Fruit fly (Drosophila melanogaster) whole organism, prepupa: Measurements from ENCODE around the gene Atg6.

Experiments
- Blimp-1 ChIP-seq: fragments of 200-800 bp; sonication (Bioruptor generic); optimal IDR thresholded peaks from 3 replicates; lab custom pipeline; 2017; ENCODE audit warnings: missing biosample characterization, missing genetic modification characterization, mild to moderate bottlenecking, moderate library complexity, missing genetic modification reagents
- CG10669 ChIP-seq: fragments of 200-800 bp; sonication (Bioruptor generic); optimal IDR thresholded peaks from 3 replicates; lab custom pipeline; 2018; ENCODE audit warnings: missing biosample characterization, mild to moderate bottlenecking, missing genetic modification characterization, moderate library complexity
- CG11294 ChIP-seq: fragments of 200-800 bp; sonication (Bioruptor generic); IDR thresholded peaks from 2 replicates; pipeline ENCODE4 v1.3.6; 2022; ENCODE audit warnings: missing biosample characterization, missing genetic modification characterization
- CG11762 ChIP-seq: fragments of 200-800 bp; sonication (Bioruptor generic); optimal IDR thresholded peaks from 3 replicates; lab custom pipeline; 2016; ENCODE audit warnings: missing biosample characterization, missing genetic modification characterization; ENCODE audit not compliant: insufficient read depth
- CG1621 ChIP-seq: fragments of 200-800 bp; sonication (Bioruptor generic); optimal IDR thresholded peaks from 3 replicates; lab custom pipeline; 2018; ENCODE audit warnings: missing biosample characterization, mild to moderate bottlenecking, missing genetic modification characterization
- CG3032 ChIP-seq: fragments of 200-800 bp; optimal IDR thresholded peaks from 2 replicates; lab custom pipeline; 2019; ENCODE audit warnings: missing biosample characterization, mild to moderate bottlenecking, missing genetic modification characterization, moderate library complexity
- CG31627 ChIP-seq: fragments of 200-800 bp; sonication (Bioruptor generic); optimal IDR thresholded peaks from 3 replicates; lab custom pipeline; 2016; ENCODE audit warnings: missing biosample characterization, missing genetic modification characterization
- CG34406 ChIP-seq: fragments of 200-800 bp; sonication (Bioruptor generic); optimal IDR thresholded peaks from 3 replicates; lab custom pipeline; 2016; ENCODE audit warnings: missing biosample characterization, missing genetic modification characterization
- CG3919 ChIP-seq: fragments of 200-800 bp; sonication (Bioruptor generic); optimal IDR thresholded peaks from 3 replicates; lab custom pipeline; 2016; ENCODE audit warnings: missing biosample characterization, missing genetic modification characterization
- CG6163 ChIP-seq: fragments of 200-800 bp; sonication (Bioruptor generic); IDR thresholded peaks from 3 replicates; pipeline ENCODE4 v1.3.6; 2022; ENCODE audit warnings: missing biosample characterization, missing genetic modification characterization
- CG6276 ChIP-seq: fragments of 200-800 bp; sonication (Bioruptor generic); optimal IDR thresholded peaks from 2 replicates; lab custom pipeline; 2017; ENCODE audit warnings: missing biosample characterization, mild to moderate bottlenecking, missing genetic modification characterization
- CG6792 ChIP-seq: fragments of 200-800 bp; sonication (Bioruptor generic); optimal IDR thresholded peaks from 3 replicates; lab custom pipeline; 2016; ENCODE audit warnings: missing biosample characterization, missing genetic modification characterization
- CG6808 ChIP-seq: fragments of 200-800 bp; sonication (Bioruptor generic); optimal IDR thresholded peaks from 3 replicates; lab custom pipeline; 2017; ENCODE audit warnings: missing biosample characterization, missing genetic modification characterization, mild to moderate bottlenecking, moderate library complexity, missing genetic modification reagents
- CG6854 ChIP-seq: fragments of 200-800 bp; sonication (Bioruptor generic); optimal IDR thresholded peaks from 2 replicates; lab custom pipeline; 2017; ENCODE audit warnings: missing biosample characterization, mild to moderate bottlenecking, missing genetic modification characterization
- CG7368 ChIP-seq: fragments of 200-800 bp; sonication (Bioruptor generic); optimal IDR thresholded peaks from 3 replicates; lab custom pipeline; 2016; ENCODE audit warnings: missing biosample characterization, missing genetic modification characterization
- CG8119 ChIP-seq: fragments of 200-800 bp; sonication (Bioruptor generic); IDR thresholded peaks from 3 replicates; pipeline ENCODE4 v1.3.6; 2022; ENCODE audit warnings: missing biosample characterization, missing genetic modification characterization
- CG8319 ChIP-seq: fragments of 200-800 bp; sonication (Bioruptor generic); optimal IDR thresholded peaks from 3 replicates; lab custom pipeline; 2016; ENCODE audit warnings: missing biosample characterization, missing genetic modification characterization
- CG8632 ChIP-seq: fragments of 200-800 bp; sonication (Bioruptor generic); optimal IDR thresholded peaks from 3 replicates; lab custom pipeline; 2016; ENCODE audit warnings: missing biosample characterization, missing genetic modification characterization
- CG9139 ChIP-seq: fragments of 200-800 bp; sonication (Bioruptor generic); optimal IDR thresholded peaks from 3 replicates; lab custom pipeline; 2017; ENCODE audit warnings: missing biosample characterization, mild to moderate bottlenecking, missing genetic modification characterization
- Eip75B ChIP-seq: fragments of 200-800 bp; sonication (Bioruptor generic); optimal IDR thresholded peaks from 3 replicates; lab custom pipeline; 2016; ENCODE audit warnings: missing biosample characterization, missing genetic modification characterization
- Eip78C ChIP-seq: fragments of 200-800 bp; sonication (Bioruptor generic); peaks from one replicate; lab custom pipeline; 2016; ENCODE audit warnings: missing biosample characterization, missing genetic modification characterization
- Eip93F ChIP-seq: fragments of 200-800 bp; sonication (Bioruptor generic); optimal IDR thresholded peaks from 2 replicates; lab custom pipeline; 2016; ENCODE audit warnings: missing biosample characterization, mild to moderate bottlenecking, missing genetic modification characterization
- Ets21C ChIP-seq: fragments of 200-800 bp; sonication (Bioruptor generic); optimal IDR thresholded peaks from 3 replicates; lab custom pipeline; 2016; ENCODE audit warnings: missing biosample characterization, missing genetic modification characterization
- Ets96B ChIP-seq: fragments of 200-800 bp; optimal IDR thresholded peaks from 2 replicates; lab custom pipeline; 2019; ENCODE audit warnings: missing biosample characterization, mild to moderate bottlenecking, missing genetic modification characterization, moderate library complexity
- Hr38 ChIP-seq: sonication (Bioruptor generic); optimal IDR thresholded peaks from 2 replicates; lab custom pipeline; 2016; ENCODE audit warnings: missing biosample characterization, missing genetic modification characterization
- Hr4 ChIP-seq: fragments of 200-800 bp; sonication (Bioruptor generic); optimal IDR thresholded peaks from 3 replicates; lab custom pipeline; 2016; ENCODE audit warnings: missing biosample characterization, missing genetic modification characterization
- Lpt ChIP-seq: fragments of 200-800 bp; sonication (Bioruptor generic); optimal IDR thresholded peaks from 3 replicates; lab custom pipeline; 2016; ENCODE audit warnings: missing biosample characterization, missing genetic modification characterization
- Met ChIP-seq: fragments of 200-800 bp; sonication (Bioruptor generic); optimal IDR thresholded peaks from 3 replicates; lab custom pipeline; 2016; ENCODE audit warnings: missing biosample characterization, missing genetic modification characterization
- OdsH ChIP-seq: fragments of 200-800 bp; sonication (Bioruptor generic); optimal IDR thresholded peaks from 3 replicates; lab custom pipeline; 2016; ENCODE audit warnings: missing biosample characterization, missing genetic modification characterization
- Smox ChIP-seq: fragments of 200-800 bp; sonication (Bioruptor generic); optimal IDR thresholded peaks from 3 replicates; lab custom pipeline; 2016; ENCODE audit warnings: missing biosample characterization, missing genetic modification characterization
- Sox102F ChIP-seq: fragments of 200-800 bp; sonication (Bioruptor generic); optimal IDR thresholded peaks from 2 replicates; lab custom pipeline; 2016; ENCODE audit warnings: missing biosample characterization, mild to moderate bottlenecking, missing genetic modification characterization
- Sox14 ChIP-seq: fragments of 200-800 bp; sonication (Bioruptor generic); optimal IDR thresholded peaks from 3 replicates; lab custom pipeline; 2016; ENCODE audit warnings: missing biosample characterization, missing genetic modification characterization
- Sox15 ChIP-seq: fragments of 200-800 bp; sonication (Bioruptor generic); optimal IDR thresholded peaks from 3 replicates; lab custom pipeline; 2016; ENCODE audit warnings: missing biosample characterization, missing genetic modification characterization
- achi ChIP-seq: fragments of 200-800 bp; sonication (Bioruptor generic); optimal IDR thresholded peaks from 3 replicates; lab custom pipeline; 2016; ENCODE audit warnings: missing biosample characterization, missing genetic modification characterization
- acj6 ChIP-seq: fragments of 200-800 bp; sonication (Bioruptor generic); optimal IDR thresholded peaks from 3 replicates; lab custom pipeline; 2016; ENCODE audit warnings: missing biosample characterization, missing genetic modification characterization
- cyc ChIP-seq: fragments of 200-800 bp; sonication (Bioruptor generic); optimal IDR thresholded peaks from 3 replicates; lab custom pipeline; 2016; ENCODE audit warnings: missing biosample characterization, missing genetic modification characterization
- dac ChIP-seq: fragments of 200-800 bp; sonication (Bioruptor generic); optimal IDR thresholded peaks from 2 replicates; lab custom pipeline; 2017; ENCODE audit warnings: missing biosample characterization, mild to moderate bottlenecking, missing genetic modification characterization
- dsx ChIP-seq: fragments of 200-800 bp; optimal IDR thresholded peaks from 3 replicates; lab custom pipeline; 2019; ENCODE audit warnings: missing biosample characterization, mild to moderate bottlenecking, missing genetic modification characterization, moderate library complexity; ENCODE audit not compliant: poor library complexity, severe bottlenecking
- eg ChIP-seq: fragments of 200-800 bp; sonication (Bioruptor generic); IDR thresholded peaks from 3 replicates; pipeline ENCODE4 v1.3.6; 2022; ENCODE audit warnings: missing biosample characterization, missing genetic modification characterization
- esn ChIP-seq: fragments of 200-800 bp; sonication (Bioruptor generic); optimal IDR thresholded peaks from 2 replicates; lab custom pipeline; 2016; ENCODE audit warnings: missing biosample characterization, mild to moderate bottlenecking, missing genetic modification characterization, moderate library complexity
- fd59A ChIP-seq: fragments of 200-800 bp; sonication (Bioruptor generic); optimal IDR thresholded peaks from 2 replicates; lab custom pipeline; 2017; ENCODE audit warnings: missing biosample characterization, mild to moderate bottlenecking, missing genetic modification characterization, missing genetic modification reagents
- fd85E ChIP-seq: fragments of 200-800 bp; sonication (Bioruptor generic); optimal IDR thresholded peaks from 3 replicates; lab custom pipeline; 2016; ENCODE audit warnings: missing biosample characterization, missing genetic modification characterization
- fkh ChIP-seq: fragments of 200-800 bp; sonication (Bioruptor generic); optimal IDR thresholded peaks from 3 replicates; lab custom pipeline; 2017; ENCODE audit warnings: missing biosample characterization, mild to moderate bottlenecking, missing genetic modification characterization, moderate library complexity
- lz ChIP-seq: fragments of 200-800 bp; sonication (Bioruptor generic); optimal IDR thresholded peaks from 3 replicates; lab custom pipeline; 2016; ENCODE audit warnings: missing biosample characterization, missing genetic modification characterization
- net ChIP-seq: fragments of 200-800 bp; sonication (Bioruptor generic); optimal IDR thresholded peaks from 3 replicates; lab custom pipeline; 2016; ENCODE audit warnings: missing biosample characterization, missing genetic modification characterization
- pdm3 ChIP-seq: fragments of 200-800 bp; sonication (Bioruptor generic); optimal IDR thresholded peaks from 3 replicates; lab custom pipeline; 2016; ENCODE audit warnings: missing biosample characterization, missing genetic modification characterization
- salr ChIP-seq, 2 experiments: fragments of 200-800 bp; sonication (Bioruptor generic); optimal IDR thresholded peaks; 3 replicates each; lab custom pipeline; 2016 to 2018; ENCODE audit warnings: missing biosample characterization in 2 of 2, missing genetic modification characterization in 2 of 2, mild to moderate bottlenecking in 1 of 2
- spab ChIP-seq: fragments of 200-800 bp; sonication (Bioruptor generic); optimal IDR thresholded peaks from 2 replicates; lab custom pipeline; 2017; ENCODE audit warnings: missing biosample characterization, mild to moderate bottlenecking, missing genetic modification characterization, missing genetic modification reagents
- ss ChIP-seq, 2 experiments: fragments of 200-800 bp; sonication (Bioruptor generic); optimal IDR thresholded peaks; 2 replicates in 1 of 2; 3 replicates in 1 of 2; lab custom pipeline; 2017 to 2018; ENCODE audit warnings: mild to moderate bottlenecking in 2 of 2, missing biosample characterization in 2 of 2, missing genetic modification characterization in 2 of 2, moderate library complexity in 1 of 2
- svp ChIP-seq: fragments of 200-800 bp; sonication (Bioruptor generic); peaks from one replicate; lab custom pipeline; 2016; ENCODE audit warnings: missing biosample characterization, missing genetic modification characterization
- topi ChIP-seq: fragments of 200-800 bp; sonication (Bioruptor generic); optimal IDR thresholded peaks from 3 replicates; lab custom pipeline; 2016; ENCODE audit warnings: missing biosample characterization, missing genetic modification characterization
- vri ChIP-seq: fragments of 200-800 bp; sonication (Bioruptor generic); optimal IDR thresholded peaks from 3 replicates; lab custom pipeline; 2016; ENCODE audit warnings: missing biosample characterization, mild to moderate bottlenecking, missing genetic modification characterization

Atg6 gene

DNA sequence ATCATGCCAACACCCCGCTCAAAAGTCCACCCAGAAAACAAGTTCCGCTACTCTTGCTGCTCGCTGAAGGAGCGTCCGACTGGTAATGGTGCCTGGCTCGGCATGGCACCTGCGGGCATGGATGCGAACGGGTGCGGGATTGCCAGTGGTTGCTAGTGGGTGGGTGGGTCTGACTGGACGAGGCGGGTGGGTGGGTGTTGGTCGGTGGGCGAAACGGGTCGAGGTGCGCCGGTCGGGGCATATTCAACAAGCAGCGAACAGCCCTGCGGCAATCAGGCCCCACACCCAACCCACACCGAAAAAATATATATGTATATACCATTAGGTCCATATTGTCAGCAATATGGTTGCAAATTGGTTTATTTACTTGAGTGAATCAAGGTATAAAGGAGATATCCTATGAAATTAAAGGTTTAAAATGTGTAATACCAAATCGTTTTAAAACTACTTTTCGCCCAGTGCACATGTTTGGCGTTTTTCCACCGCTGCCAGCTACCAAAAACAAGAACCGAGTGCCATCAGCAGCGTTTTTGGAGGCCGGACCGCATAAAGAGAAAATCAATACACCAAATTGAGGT lies 39.9 kb downstream of the Atg6 start:
- TF ChIP-seq CG6276 (GFP tag; lab: Kevin White, UChicago) (peak; percentile 62), Sox14 (GFP tag; lab: Kevin White, UChicago) (peak; percentile 25), Lpt (GFP tag; lab: Kevin White, UChicago) (peak; percentile 26), CG34406 (peak; percentile 56), OdsH (GFP tag; lab: Kevin White, UChicago) (peak; percentile 60), Smox (GFP tag; lab: Kevin White, UChicago) (peak; percentile 54), achi (GFP tag; lab: Kevin White, UChicago) (peak; percentile 44), spab (no peak), CG3032 (no peak), CG11762 (GFP tag; lab: Kevin White, UChicago) (no peak), acj6 (GFP tag; lab: Kevin White, UChicago) (peak; percentile 48), CG1621 (no peak), esn (GFP tag; lab: Kevin White, UChicago) (peak; percentile 33), CG11294 (GFP tag; lab: Robert Waterston, UW) (no peak; the same call in 1 of the 2 replicates), CG6854 (GFP tag; lab: Kevin White, UChicago) (no peak), CG8319 (GFP tag; lab: Kevin White, UChicago) (no peak), Hr38 (GFP tag; lab: Kevin White, UChicago) (no peak), fd85E (GFP tag; lab: Kevin White, UChicago) (no peak), CG6808 (GFP tag; lab: Kevin White, UChicago) (no peak), CG7368 (GFP tag; lab: Kevin White, UChicago) (peak; percentile 25), vri (GFP tag; lab: Kevin White, UChicago) (no peak), Ets21C (GFP tag; lab: Kevin White, UChicago) (no peak), ss (GFP tag; optimal IDR thresholded peaks at IDR 0.05; lab: Kevin White, UChicago) (no peak), Eip93F (GFP tag; lab: Kevin White, UChicago) (no peak), CG8632 (peak; percentile 23), CG9139 (GFP tag; lab: Kevin White, UChicago) (no peak), svp (GFP tag; lab: Kevin White, UChicago) (peak; percentile 73), eg (peak; percentile 80), cyc (GFP tag; lab: Kevin White, UChicago) (peak; percentile 46), pdm3 (GFP tag; lab: Kevin White, UChicago) (peak; percentile 30), CG3919 (GFP tag; lab: Kevin White, UChicago) (peak; percentile 49), dac (GFP tag; lab: Kevin White, UChicago) (no peak), Met (peak; percentile 34), Sox102F (peak; percentile 48), net (GFP tag; lab: Kevin White, UChicago) (peak; percentile 32), topi (GFP tag; lab: Kevin White, UChicago) (peak; percentile 42), CG6792 (GFP tag; lab: Kevin White, UChicago) (peak; percentile 18), dsx (GFP tag; lab: Kevin White, UChicago) (no peak), fkh (no peak), Blimp-1 (no peak), CG6163 (GFP tag; lab: Robert Waterston, UW) (peak; percentile 74), lz (GFP tag; lab: Kevin White, UChicago) (peak; percentile 48), Hr4 (peak; percentile 59), salr (GFP tag; optimal IDR thresholded peaks at IDR 0.05; lab: Kevin White, UChicago) (no peak), fd59A (GFP tag; lab: Kevin White, UChicago) (no peak), Ets96B (tag; lab: Kevin White, UChicago) (peak; percentile 26), Eip78C (GFP tag; lab: Kevin White, UChicago) (peak; percentile 82), Eip75B (GFP tag; lab: Kevin White, UChicago) (no peak), Sox15 (no peak), CG10669 (GFP tag; lab: Kevin White, UChicago) (peak; percentile 5), CG8119 (GFP tag; lab: Robert Waterston, UW) (peak; percentile 75), CG31627 (peak; percentile 42)
